Worm (Caenorhabditis elegans) whole organism, young adult: ENCODE results near the gene C47E12.3.

Source experiments
- D2030.7 ChIP-seq: fragments of 200-800 bp; sonication (Bioruptor generic); IDR thresholded peaks from 2 replicates; pipeline ENCODE4 v1.3.6; 2022; ENCODE audit warnings: missing genetic modification reagents, missing genetic modification characterization, missing compliant biosample characterization
- F23B12.7 ChIP-seq: sonication (generic microtip); optimal IDR thresholded peaks from 2 replicates; lab custom pipeline; 2017; ENCODE audit warnings: missing genetic modification characterization, mild to moderate bottlenecking, missing compliant biosample characterization, antibody characterized with exemption, moderate library complexity; ENCODE audit not compliant: insufficient read depth
- F37B4.10 ChIP-seq: fragments of 200-800 bp; sonication (Bioruptor generic); IDR thresholded peaks from 2 replicates; pipeline ENCODE4 v1.3.6; 2022; ENCODE audit warnings: missing genetic modification characterization, missing compliant biosample characterization
- F49E8.2 ChIP-seq: sonication (generic microtip); optimal IDR thresholded peaks from 3 replicates; lab custom pipeline; 2017; ENCODE audit warnings: missing genetic modification characterization, mild to moderate bottlenecking, missing compliant biosample characterization, antibody characterized with exemption, moderate library complexity; ENCODE audit not compliant: insufficient read depth
- F52B5.7 ChIP-seq: sonication (generic microtip); optimal IDR thresholded peaks from 2 replicates; lab custom pipeline; 2016; ENCODE audit warnings: mild to moderate bottlenecking, missing genetic modification characterization, missing compliant biosample characterization
- K11D2.4 ChIP-seq: fragments of 200-800 bp; sonication (Bioruptor generic); IDR thresholded peaks from 2 replicates; pipeline ENCODE4 v1.3.6; 2022; ENCODE audit warnings: missing genetic modification reagents, missing genetic modification characterization, missing compliant biosample characterization
- ama-1 ChIP-seq, 3 experiments: fragments of 150-350 bp in 1 of 3; sonication (generic microtip) in 2 of 3; optimal IDR thresholded peaks; 2 replicates each; lab custom pipeline; 2014 to 2018; ENCODE audit warnings: missing biosample characterization in 2 of 3, missing genetic modification characterization in 2 of 3, missing genetic modification reagents in 2 of 3
- attf-3 ChIP-seq: fragments of 200-800 bp; sonication (Bioruptor generic); conservative IDR thresholded peaks from 2 replicates; pipeline ENCODE4 v1.3.6; 2022; ENCODE audit warnings: missing genetic modification reagents, missing genetic modification characterization, missing compliant biosample characterization
- ccch-3 ChIP-seq: fragments of 200-800 bp; sonication (Bioruptor generic); optimal IDR thresholded peaks from 2 replicates; lab custom pipeline; 2018; ENCODE audit warnings: mild to moderate bottlenecking, missing genetic modification characterization, missing compliant biosample characterization
- cebp-1 ChIP-seq, 2 experiments: fragments of 200-800 bp in 1 of 2; sonication (Bioruptor generic) in 1 of 2; sonication (generic microtip) in 1 of 2; IDR thresholded peaks in 1 of 2; optimal IDR thresholded peaks in 1 of 2; 2 replicates each; pipeline versions ENCODE4 v1.3.6 to Lab custom; 2017 to 2022; ENCODE audit warnings: missing compliant biosample characterization in 2 of 2, missing genetic modification characterization in 2 of 2, mild to moderate bottlenecking in 1 of 2, missing genetic modification reagents in 1 of 2, moderate library complexity in 1 of 2
- cebp-2 ChIP-seq: fragments of 200-800 bp; sonication (Bioruptor generic); IDR thresholded peaks from 2 replicates; pipeline ENCODE4 v1.3.6; 2022; ENCODE audit warnings: missing genetic modification characterization, missing compliant biosample characterization
- ceh-79 ChIP-seq: sonication (generic microtip); optimal IDR thresholded peaks from 2 replicates; lab custom pipeline; 2017; ENCODE audit warnings: mild to moderate bottlenecking, missing genetic modification characterization, missing compliant biosample characterization
- dox-1 ChIP-seq: fragments of 200-800 bp; sonication (Bioruptor generic); IDR thresholded peaks from 2 replicates; pipeline ENCODE4 v1.3.6; 2022; ENCODE audit warnings: missing genetic modification reagents, missing genetic modification characterization, missing compliant biosample characterization
- dpl-1 ChIP-seq: fragments of 150-350 bp; optimal IDR thresholded peaks from 2 replicates; lab custom pipeline; 2014; ENCODE audit warnings: missing biosample characterization, missing genetic modification reagents, missing genetic modification characterization
- ekl-4 ChIP-seq: fragments of 200-800 bp; sonication (Bioruptor generic); IDR thresholded peaks from 2 replicates; pipeline ENCODE4 v1.3.6; 2022; ENCODE audit warnings: missing genetic modification reagents, missing genetic modification characterization, missing compliant biosample characterization
- ets-4 ChIP-seq: fragments of 200-800 bp; sonication (Bioruptor generic); optimal IDR thresholded peaks from 2 replicates; lab custom pipeline; 2018; ENCODE audit warnings: mild to moderate bottlenecking, missing genetic modification characterization, missing compliant biosample characterization
- fkh-3 ChIP-seq: sonication (generic microtip); optimal IDR thresholded peaks from 2 replicates; lab custom pipeline; 2016; ENCODE audit warnings: mild to moderate bottlenecking, missing genetic modification characterization, missing compliant biosample characterization
- gei-17 ChIP-seq: fragments of 200-800 bp; sonication (Bioruptor generic); optimal IDR thresholded peaks from 2 replicates; lab custom pipeline; 2018; ENCODE audit warnings: mild to moderate bottlenecking, missing genetic modification characterization, missing compliant biosample characterization
- hlh-26 ChIP-seq: fragments of 200-800 bp; sonication (Bioruptor generic); conservative IDR thresholded peaks from 2 replicates; pipeline ENCODE4 v1.3.6; 2022; ENCODE audit warnings: missing genetic modification reagents, missing genetic modification characterization, missing compliant biosample characterization
- lag-1 ChIP-seq: fragments of 200-800 bp; sonication (Bioruptor generic); IDR thresholded peaks from 2 replicates; pipeline ENCODE4 v1.3.6; 2022; ENCODE audit warnings: missing genetic modification reagents, missing genetic modification characterization, missing compliant biosample characterization
- lin-40 ChIP-seq: sonication (generic microtip); optimal IDR thresholded peaks from 2 replicates; lab custom pipeline; 2016; ENCODE audit warnings: missing genetic modification characterization, mild to moderate bottlenecking, missing compliant biosample characterization, missing genotype, missing genetic modification reagents
- lsy-27 ChIP-seq: sonication (generic microtip); optimal IDR thresholded peaks from 2 replicates; lab custom pipeline; 2017; ENCODE audit warnings: missing genetic modification characterization, mild to moderate bottlenecking, missing compliant biosample characterization, antibody characterized with exemption, missing genotype, borderline replicate concordance; ENCODE audit not compliant: insufficient read depth
- mcd-1 ChIP-seq: fragments of 200-800 bp; sonication (Bioruptor generic); IDR thresholded peaks from 2 replicates; pipeline ENCODE4 v1.3.6; 2022; ENCODE audit warnings: missing genetic modification reagents, missing genetic modification characterization, missing compliant biosample characterization
- mel-28 ChIP-seq: sonication (generic microtip); optimal IDR thresholded peaks from 2 replicates; lab custom pipeline; 2016; ENCODE audit warnings: borderline replicate concordance, mild to moderate bottlenecking, missing genetic modification characterization, missing compliant biosample characterization
- nfya-1 ChIP-seq: sonication (generic microtip); optimal IDR thresholded peaks from 2 replicates; lab custom pipeline; 2017; ENCODE audit warnings: antibody characterized with exemption, missing compliant biosample characterization, missing genetic modification characterization, borderline replicate concordance; ENCODE audit not compliant: insufficient read depth
- nfya-2 ChIP-seq: fragments of 200-800 bp; sonication (Bioruptor generic); IDR thresholded peaks from 2 replicates; pipeline ENCODE4 v1.3.6; 2022; ENCODE audit warnings: missing genetic modification reagents, missing genetic modification characterization, missing compliant biosample characterization
- nfyb-1 ChIP-seq: fragments of 200-800 bp; sonication (Bioruptor generic); IDR thresholded peaks from 2 replicates; pipeline ENCODE4 v1.3.6; 2022; ENCODE audit warnings: missing genetic modification reagents, missing genetic modification characterization, missing compliant biosample characterization
- pha-4 ChIP-seq: fragments of 150-350 bp; sonication (generic microtip); optimal IDR thresholded peaks from 2 replicates; lab custom pipeline; 2014; ENCODE audit warnings: missing biosample characterization, missing genetic modification reagents, missing genetic modification characterization
- rec-8 ChIP-seq, 2 experiments: sonication (generic microtip); optimal IDR thresholded peaks; 2 replicates each; lab custom pipeline; 2016; ENCODE audit warnings: mild to moderate bottlenecking in 2 of 2, missing genetic modification characterization in 2 of 2, missing genetic modification reagents in 2 of 2, missing genotype in 2 of 2, missing biosample characterization in 1 of 2, missing compliant biosample characterization in 1 of 2, moderate library complexity in 1 of 2
- rpc-1 ChIP-seq, 2 experiments: fragments of 150-350 bp in 1 of 2; sonication (generic microtip) in 1 of 2; optimal IDR thresholded peaks; 2 replicates each; lab custom pipeline; 2014 to 2018; ENCODE audit warnings: missing biosample characterization in 1 of 2, missing genetic modification characterization in 1 of 2, missing genetic modification reagents in 1 of 2, missing genotype in 1 of 2
- snpc-3.4 ChIP-seq: sonication (generic microtip); optimal IDR thresholded peaks from 2 replicates; lab custom pipeline; 2017; ENCODE audit warnings: missing genetic modification characterization, mild to moderate bottlenecking, missing compliant biosample characterization, antibody characterized with exemption, moderate library complexity, missing genotype, missing genetic modification reagents
- tbp1 ChIP-seq: fragments of 200-800 bp; sonication (Bioruptor generic); optimal IDR thresholded peaks from 2 replicates; lab custom pipeline; 2018; ENCODE audit warnings: mild to moderate bottlenecking, missing genetic modification characterization, missing compliant biosample characterization
- unc-62 ChIP-seq: fragments of 150-350 bp; optimal IDR thresholded peaks from 2 replicates; lab custom pipeline; 2014; ENCODE audit warnings: missing biosample characterization, missing genetic modification reagents, missing genetic modification characterization
- xnd-1 ChIP-seq: sonication (generic microtip); optimal IDR thresholded peaks from 2 replicates; lab custom pipeline; 2016; ENCODE audit warnings: missing genotype, missing genetic modification reagents, missing genetic modification characterization, missing compliant biosample characterization
- ztf-26 ChIP-seq: sonication (generic microtip); optimal IDR thresholded peaks from 2 replicates; lab custom pipeline; 2017; ENCODE audit warnings: missing genetic modification characterization, missing compliant biosample characterization
- ztf-3 ChIP-seq: fragments of 200-800 bp; sonication (Bioruptor generic); optimal IDR thresholded peaks from 2 replicates; lab custom pipeline; 2018; ENCODE audit warnings: mild to moderate bottlenecking, missing genetic modification characterization, missing compliant biosample characterization

C47E12.3 gene

ce11 chrIV:10001748-10002147 is at the start of gene C47E12.3:
Gene C47E12.3 (minus strand): TSS chrIV:10001848.
- TF ChIP-seq hlh-26: no peak
- no peak for TF ChIP-seq attf-3 (GFP tag; lab: Robert Waterston, UW)
- TF ChIP-seq gei-17 (GFP tag; lab: Kevin White, UChicago): no peak
- no peak for TF ChIP-seq tbp1 (GFP tag; lab: Kevin White, UChicago)
- TF ChIP-seq unc-62: no peak

DNA sequence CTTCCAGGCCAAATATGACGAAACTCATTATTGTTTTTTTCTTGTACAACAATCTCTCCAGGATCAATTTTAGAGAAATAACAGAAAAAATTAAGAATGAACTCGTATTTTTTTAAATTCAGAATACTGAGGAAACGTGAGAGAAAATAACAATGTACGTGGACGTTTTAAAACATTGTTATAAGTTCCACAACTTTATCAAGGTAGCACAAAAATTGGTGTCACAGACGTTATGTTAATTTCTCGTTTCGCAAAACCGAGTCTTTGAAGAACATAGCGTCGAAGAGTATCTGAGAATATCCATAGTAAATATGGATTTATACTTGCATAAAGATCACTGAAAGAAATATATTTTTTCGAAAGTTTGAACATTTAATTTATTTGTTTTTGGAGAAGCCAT is 49.4 kb upstream of the C47E12.3 start, which contains the start of gene T04B2.8:
T04B2.8 (minus strand) TSS at position 101 of the 400 bp plus-strand sequence.
- TF ChIP-seq F23B12.7 (tag; lab: Kevin White, UChicago): no peak
- no peak for TF ChIP-seq ccch-3 (GFP tag; lab: Kevin White, UChicago)
- no peak for TF ChIP-seq ets-4
- TF ChIP-seq pha-4 (tag; lab: Kevin White, UChicago): no peak
- TF ChIP-seq nfya-2: no peak
- TF ChIP-seq rec-8 (tag; optimal IDR thresholded peaks at IDR 0.05; lab: Kevin White, UChicago): no peak
- no peak for TF ChIP-seq F52B5.7 (tag; lab: Kevin White, UChicago)
- TF ChIP-seq ztf-26 (tag; lab: Kevin White, UChicago): no peak
- TF ChIP-seq nfyb-1: no peak
- no peak for TF ChIP-seq K11D2.4 (GFP tag; lab: Robert Waterston, UW)
- TF ChIP-seq D2030.7: no peak
- no peak for TF ChIP-seq unc-62
- no peak for TF ChIP-seq F49E8.2
- TF ChIP-seq ama-1 (optimal IDR thresholded peaks at IDR 0.05; lab: Kevin White, UChicago): no peak
- no peak for TF ChIP-seq ama-1 (GFP tag; optimal IDR thresholded peaks at IDR 0.05; lab: Kevin White, UChicago)
- no peak for TF ChIP-seq dox-1 (GFP tag; lab: Robert Waterston, UW)
- TF ChIP-seq mcd-1 (GFP tag; lab: Robert Waterston, UW): no peak
- TF ChIP-seq, all 124 proteins: peak for 0

- no peak for TF ChIP-seq K11D2.4 (GFP tag; lab: Robert Waterston, UW)
- no peak for TF ChIP-seq mel-28
- no peak for TF ChIP-seq nfya-1 (tag; lab: Kevin White, UChicago)
- TF ChIP-seq attf-3 (GFP tag; lab: Robert Waterston, UW): no peak
- no peak for TF ChIP-seq rpc-1 (optimal IDR thresholded peaks at IDR 0.05; lab: Kevin White, UChicago)
- TF ChIP-seq rpc-1 (tag; optimal IDR thresholded peaks at IDR 0.05; lab: Kevin White, UChicago): no peak
- no peak for TF ChIP-seq lag-1
- no peak for TF ChIP-seq ceh-79 (tag; lab: Kevin White, UChicago)
- no peak for TF ChIP-seq dpl-1 (GFP tag; lab: Kevin White, UChicago)
- TF ChIP-seq cebp-1 (GFP tag; IDR thresholded peaks at IDR 0.05; lab: Robert Waterston, UW): no peak
- no peak for TF ChIP-seq cebp-1 (tag; optimal IDR thresholded peaks at IDR 0.05; lab: Kevin White, UChicago)
- TF ChIP-seq xnd-1 (tag; lab: Kevin White, UChicago): no peak
- no peak for TF ChIP-seq ekl-4
- TF ChIP-seq lsy-27: no peak
- no peak for TF ChIP-seq snpc-3.4 (tag; lab: Kevin White, UChicago)
- no peak for TF ChIP-seq F37B4.10 (GFP tag; lab: Robert Waterston, UW)
- no peak for TF ChIP-seq fkh-3 (tag; lab: Kevin White, UChicago)
- no peak for TF ChIP-seq cebp-2 (GFP tag; lab: Robert Waterston, UW)
- no peak for TF ChIP-seq ztf-3 (GFP tag; lab: Kevin White, UChicago)
- no peak for TF ChIP-seq lin-40 (tag; lab: Kevin White, UChicago)
Observed at ce11 chrIV:10048268-10048667, 46.6 kb upstream of the C47E12.3 start.
